Worm (Caenorhabditis elegans): Measurements from ENCODE around the gene C47E8.9.

The C47E8.9 gene

ce11 chrV:14685435-14686058, 22.4 kb downstream of the C47E8.9 start, which contains the start of gene C47E8.4 (continued):
- TF ChIP-seq swsn-7 (tag; optimal IDR thresholded peaks at IDR 0.05) (peak; percentile 99), fkh-8 (tag; optimal IDR thresholded peaks at IDR 0.05) (peak; percentile 100), tlp-1 (tag; optimal IDR thresholded peaks at IDR 0.05) (no peak), mab-9 (GFP tag; IDR thresholded peaks at IDR 0.05) (peak; percentile 99), lsy-2 (tag; optimal IDR thresholded peaks at IDR 0.05) (peak; percentile 98), nhr-84 (tag; optimal IDR thresholded peaks at IDR 0.05) (peak; percentile 49), hlh-4 (tag; optimal IDR thresholded peaks at IDR 0.05) (peak; percentile 65), pax-3 (tag; optimal IDR thresholded peaks at IDR 0.05) (peak; percentile 100), nhr-20 (tag; optimal IDR thresholded peaks at IDR 0.05) (peak; percentile 99), grh-1 (GFP tag; IDR thresholded peaks at IDR 0.05) (peak; percentile 98), nhr-237 (tag; optimal IDR thresholded peaks at IDR 0.05) (peak; percentile 96), hlh-17 (GFP tag; optimal IDR thresholded peaks at IDR 0.05; ENCODE audit: borderline replicate concordance) (peak; percentile 85), nhr-12 (tag; optimal IDR thresholded peaks at IDR 0.05) (peak; percentile 74), snpc-4 (tag; optimal IDR thresholded peaks at IDR 0.05) (peak; percentile 89), alr-1 (tag; optimal IDR thresholded peaks at IDR 0.05; ENCODE audit: borderline replicate concordance) (no peak), aly-2 (tag; optimal IDR thresholded peaks at IDR 0.05) (peak; percentile 95), nhr-77 (tag; optimal IDR thresholded peaks at IDR 0.05) (peak; percentile 99), zip-4 (GFP tag; optimal IDR thresholded peaks at IDR 0.05) (peak; percentile 94), Y116A8C.19 (tag; optimal IDR thresholded peaks at IDR 0.05; ENCODE audit: borderline replicate concordance) (peak; percentile 97), mep-1 (tag; optimal IDR thresholded peaks at IDR 0.05) (peak; percentile 98), fkh-4 (tag; optimal IDR thresholded peaks at IDR 0.05; ENCODE audit: borderline replicate concordance) (peak; percentile 99), unc-30 (tag; optimal IDR thresholded peaks at IDR 0.05) (peak; percentile 67), nhr-71 (tag; optimal IDR thresholded peaks at IDR 0.05) (peak; percentile 100), ceh-88 (GFP tag; IDR thresholded peaks at IDR 0.05) (peak; percentile 96), sup-37 (GFP tag; optimal IDR thresholded peaks at IDR 0.05) (peak; percentile 93), tbx-2 (tag; optimal IDR thresholded peaks at IDR 0.05) (peak; percentile 100), ztf-4 (tag; optimal IDR thresholded peaks at IDR 0.05) (peak; percentile 98), sox-4 (tag; optimal IDR thresholded peaks at IDR 0.05) (peak; percentile 99), lin-15B (tag; optimal IDR thresholded peaks at IDR 0.05) (peak; percentile 99), pqm-1 (tag; optimal IDR thresholded peaks at IDR 0.05) (peak; percentile 70), dpl-1 (GFP tag; optimal IDR thresholded peaks at IDR 0.05) (peak; percentile 90), skn-1 (tag; optimal IDR thresholded peaks at IDR 0.05) (peak; percentile 95), nhr-47 (tag; optimal IDR thresholded peaks at IDR 0.05) (peak; percentile 99), nhr-90 (tag; optimal IDR thresholded peaks at IDR 0.05; ENCODE audit: poor library complexity) (peak; percentile 99), C16A3.4 (tag; optimal IDR thresholded peaks at IDR 0.05) (peak; percentile 97), ceh-90 (tag; optimal IDR thresholded peaks at IDR 0.05) (peak; percentile 96), ceh-82 (tag; optimal IDR thresholded peaks at IDR 0.05) (peak; percentile 97 to 98 (median 98)), mef-2 (tag; optimal IDR thresholded peaks at IDR 0.05) (peak; percentile 63), unc-98 (GFP tag; IDR thresholded peaks at IDR 0.05) (peak; percentile 97), zag-1 (tag; optimal IDR thresholded peaks at IDR 0.05) (peak; percentile 93), dsc-1 (tag; optimal IDR thresholded peaks at IDR 0.05) (peak; percentile 99), nhr-85 (tag) (peak; percentile 99), egl-13 (tag; optimal IDR thresholded peaks at IDR 0.05) (peak; percentile 99), mdl-1 (tag; optimal IDR thresholded peaks at IDR 0.05) (peak in 1 of 2 experiments; percentile 90), lir-3 (tag; optimal IDR thresholded peaks at IDR 0.05; ENCODE audit: poor library complexity) (peak; percentile 99), lin-39 (tag; optimal IDR thresholded peaks at IDR 0.05) (peak; percentile 97), hpl-2 (GFP tag; optimal IDR thresholded peaks at IDR 0.05) (peak; percentile 54), ets-5 (GFP tag; IDR thresholded peaks at IDR 0.05) (no peak), vab-15 (tag; optimal IDR thresholded peaks at IDR 0.05) (peak; percentile 95), efl-1 (optimal IDR thresholded peaks at IDR 0.05) (peak; percentile 95), efl-1 (GFP tag; optimal IDR thresholded peaks at IDR 0.05 in 1 of 2) (peak; percentile 86 to 99), efl-3 (GFP tag; optimal IDR thresholded peaks at IDR 0.05) (peak; percentile 92)

Data from whole organism, L1 larva.